Fruit fly (Drosophila melanogaster): ENCODE measurements around the gene sturkopf.

Gene sturkopf

DNA sequence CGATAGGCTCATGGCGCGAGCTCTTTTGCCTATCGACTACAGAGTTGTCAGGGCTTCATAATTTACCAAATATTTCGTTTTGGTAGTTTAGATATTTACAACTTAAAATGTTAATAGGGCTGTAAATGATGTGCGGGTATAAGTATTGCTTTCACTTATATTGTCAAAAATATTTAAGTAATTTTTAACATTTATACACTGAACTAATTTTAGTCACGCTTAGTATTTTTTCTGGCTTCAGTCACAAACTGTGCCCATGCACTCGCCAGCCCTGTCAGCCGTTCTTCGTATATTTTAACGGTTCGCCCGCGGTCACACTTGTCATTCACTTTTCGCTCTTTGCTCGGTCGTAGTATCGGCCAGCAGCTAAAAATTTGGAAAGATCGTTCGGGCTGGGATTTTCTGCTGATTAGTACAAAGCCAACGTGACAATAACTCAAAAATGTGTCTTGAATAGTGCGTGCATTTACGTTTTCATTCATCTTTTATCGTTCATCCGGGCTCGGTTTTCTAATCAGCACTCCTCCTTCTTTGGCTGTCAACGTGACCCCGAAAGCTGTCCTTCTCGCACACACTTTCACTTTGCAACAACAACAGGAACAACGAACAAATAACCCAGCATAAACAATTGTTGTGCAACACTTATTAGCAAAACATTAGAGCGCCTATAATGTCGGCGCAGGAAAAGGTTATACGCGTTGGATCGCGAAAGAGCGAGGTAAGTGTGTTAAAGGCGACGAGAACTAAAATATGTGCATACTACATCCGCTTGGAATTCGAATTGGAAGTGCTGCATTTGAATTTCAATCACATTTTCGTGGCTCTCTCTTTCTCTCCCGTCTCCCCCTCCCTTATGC lies 21.6 kb upstream of the sturkopf start, which contains the start of the genes Hmbs and CG2211 (continued):
- TF ChIP-seq CG10147 (GFP tag; optimal IDR thresholded peaks at IDR 0.05) (peak; percentile 86), wor (GFP tag; IDR thresholded peaks at IDR 0.05) (peak; percentile 58; the same call in 1 of the 2 replicates), CG7963 (GFP tag; IDR thresholded peaks at IDR 0.05; ENCODE audit: partially characterized antibody) (no peak), Fer1 (GFP tag; optimal IDR thresholded peaks at IDR 0.05) (peak; percentile 88), pros (GFP tag; optimal IDR thresholded peaks at IDR 0.05) (peak; percentile 34), fu2 (GFP tag; optimal IDR thresholded peaks at IDR 0.05) (peak; percentile 84), CG8290 (GFP tag; optimal IDR thresholded peaks at IDR 0.05) (peak; percentile 70), CG8290 (tag; optimal IDR thresholded peaks at IDR 0.05) (peak; percentile 58 to 88), H15 (GFP tag; IDR thresholded peaks at IDR 0.05) (peak; percentile 78), CG4617 (GFP tag; optimal IDR thresholded peaks at IDR 0.05; ENCODE audit: borderline replicate concordance) (peak; percentile 87), emc (GFP tag; optimal IDR thresholded peaks at IDR 0.05) (peak; percentile 68), ham (GFP tag; IDR thresholded peaks at IDR 0.05) (no peak), CG13424 (tag; optimal IDR thresholded peaks at IDR 0.05) (peak; percentile 92), tin (GFP tag; optimal IDR thresholded peaks at IDR 0.05) (peak; percentile 92), CG6689 (GFP tag; IDR thresholded peaks at IDR 0.05) (peak; percentile 80), tna (GFP tag; IDR thresholded peaks at IDR 0.05; ENCODE audit: partially characterized antibody) (no peak), chn (GFP tag; optimal IDR thresholded peaks at IDR 0.05) (peak; percentile 92), gsb-n (tag; optimal IDR thresholded peaks at IDR 0.05) (peak; percentile 87), CG6854 (GFP tag; optimal IDR thresholded peaks at IDR 0.05) (peak; percentile 64), luna (GFP tag; optimal IDR thresholded peaks at IDR 0.05) (peak; percentile 12), stwl (tag; optimal IDR thresholded peaks at IDR 0.05) (peak; percentile 92), ranshi (GFP tag; IDR thresholded peaks at IDR 0.05) (peak; percentile 84), sens (GFP tag) (peak; percentile 98), lab (GFP tag; optimal IDR thresholded peaks at IDR 0.05) (peak; percentile 94), CG14860 (GFP tag; IDR thresholded peaks at IDR 0.05; ENCODE audit: partially characterized antibody) (no peak), CG18619 (GFP tag; optimal IDR thresholded peaks at IDR 0.05) (peak; percentile 68), bowl (GFP tag; IDR thresholded peaks at IDR 0.05) (peak; percentile 60; the same call in 1 of the 2 replicates), ssp (GFP tag; IDR thresholded peaks at IDR 0.05) (peak; percentile 84), gcm (GFP tag; optimal IDR thresholded peaks at IDR 0.05) (peak; percentile 35), Dip2 (GFP tag; IDR thresholded peaks at IDR 0.05) (no peak), CG31441 (GFP tag; IDR thresholded peaks at IDR 0.05) (peak; percentile 92), Dip3 (GFP tag; optimal IDR thresholded peaks at IDR 0.05) (peak; percentile 86), CG15479 (GFP tag; optimal IDR thresholded peaks at IDR 0.05) (no peak), ems (GFP tag; optimal IDR thresholded peaks at IDR 0.05) (peak; percentile 91), Dek (tag; optimal IDR thresholded peaks at IDR 0.05) (peak; percentile 78), caup (GFP tag; optimal IDR thresholded peaks at IDR 0.05; ENCODE audit: severe bottlenecking) (peak; percentile 86), trh (GFP tag; optimal IDR thresholded peaks at IDR 0.05) (peak; percentile 83), CG34224 (GFP tag; IDR thresholded peaks at IDR 0.05; ENCODE audit: partially characterized antibody) (no peak), psq (GFP tag; optimal IDR thresholded peaks at IDR 0.05) (peak; percentile 73), Hr3 (GFP tag; optimal IDR thresholded peaks at IDR 0.05) (peak; percentile 88), mirr (GFP tag; optimal IDR thresholded peaks at IDR 0.05) (peak; percentile 80), CG3726 (GFP tag; IDR thresholded peaks at IDR 0.05) (peak; percentile 74; the same call in 2 of the 3 replicates), CG15696 (tag; optimal IDR thresholded peaks at IDR 0.05) (peak; percentile 92), bab2 (GFP tag; optimal IDR thresholded peaks at IDR 0.05) (peak; percentile 93), ATbp (GFP tag; optimal IDR thresholded peaks at IDR 0.05) (no peak), CG4404 (GFP tag; IDR thresholded peaks at IDR 0.05) (peak; percentile 78), CG11696 (GFP tag; IDR thresholded peaks at IDR 0.05) (peak; percentile 73), CG3281 (GFP tag; optimal IDR thresholded peaks at IDR 0.05) (peak; percentile 86), CG2120 (GFP tag; optimal IDR thresholded peaks at IDR 0.05) (peak; percentile 94)

All from whole organism, embryonic.